Worm (Caenorhabditis elegans) whole organism, late embryonic: Measurements from ENCODE around the gene str-180.

ENCODE experiments used
- C08G9.2 ChIP-seq: sonication (generic microtip); optimal IDR thresholded peaks from 2 replicates; lab custom pipeline; 2016; ENCODE audit warnings: mild to moderate bottlenecking, missing genetic modification characterization, moderate library complexity, missing compliant biosample characterization
- C38D4.7 ChIP-seq: fragments of 200-800 bp; sonication (Bioruptor generic); optimal IDR thresholded peaks from 2 replicates; lab custom pipeline; 2018; ENCODE audit warnings: mild to moderate bottlenecking, missing genetic modification characterization, moderate library complexity, missing compliant biosample characterization
- K02D7.2 ChIP-seq: sonication (generic microtip); optimal IDR thresholded peaks from 2 replicates; lab custom pipeline; 2017; ENCODE audit warnings: mild to moderate bottlenecking, missing genetic modification characterization, missing compliant biosample characterization
- Y22D7AL.16 ChIP-seq: sonication (generic microtip); optimal IDR thresholded peaks from 2 replicates; lab custom pipeline; 2016; ENCODE audit warnings: missing genetic modification characterization, missing compliant biosample characterization
- ahr-1 ChIP-seq: sonication (generic microtip); optimal IDR thresholded peaks from 2 replicates; lab custom pipeline; 2016; ENCODE audit warnings: missing genetic modification characterization, missing compliant biosample characterization
- ceh-24 ChIP-seq: sonication (generic microtip); optimal IDR thresholded peaks from 2 replicates; lab custom pipeline; 2016; ENCODE audit warnings: mild to moderate bottlenecking, missing genetic modification characterization, missing compliant biosample characterization
- ceh-31 ChIP-seq: sonication (generic microtip); optimal IDR thresholded peaks from 2 replicates; lab custom pipeline; 2016; ENCODE audit warnings: missing genetic modification characterization, missing compliant biosample characterization
- ceh-9 ChIP-seq: sonication (generic microtip); optimal IDR thresholded peaks from 2 replicates; lab custom pipeline; 2016; ENCODE audit warnings: mild to moderate bottlenecking, missing genetic modification characterization, inconsistent platforms, missing compliant biosample characterization
- dmd-4 ChIP-seq: sonication (generic microtip); optimal IDR thresholded peaks from 2 replicates; lab custom pipeline; 2016; ENCODE audit warnings: borderline replicate concordance, missing genetic modification characterization, missing compliant biosample characterization
- dve-1 ChIP-seq: sonication (generic microtip); optimal IDR thresholded peaks from 2 replicates; lab custom pipeline; 2017; ENCODE audit warnings: antibody characterized with exemption, mild to moderate bottlenecking, missing genetic modification characterization, missing compliant biosample characterization
- elt-2 ChIP-seq: sonication (generic microtip); optimal IDR thresholded peaks from 2 replicates; lab custom pipeline; 2016; ENCODE audit warnings: missing genetic modification reagents, missing genetic modification characterization, missing compliant biosample characterization
- elt-4 ChIP-seq: sonication (generic microtip); optimal IDR thresholded peaks from 2 replicates; lab custom pipeline; 2016; ENCODE audit warnings: missing genetic modification characterization, missing compliant biosample characterization
- ets-4 ChIP-seq: sonication (generic microtip); optimal IDR thresholded peaks from 2 replicates; lab custom pipeline; 2016; ENCODE audit warnings: missing genetic modification characterization, missing compliant biosample characterization
- eyg-1 ChIP-seq: sonication (generic microtip); optimal IDR thresholded peaks from 2 replicates; lab custom pipeline; 2016; ENCODE audit warnings: missing genotype, missing genetic modification characterization, missing compliant biosample characterization
- fkh-6 ChIP-seq: sonication (generic microtip); optimal IDR thresholded peaks from 2 replicates; lab custom pipeline; 2016; ENCODE audit warnings: missing genetic modification characterization, missing compliant biosample characterization
- gmeb-2 ChIP-seq: sonication (generic microtip); optimal IDR thresholded peaks from 2 replicates; lab custom pipeline; 2016; ENCODE audit warnings: missing genetic modification characterization, inconsistent platforms, missing compliant biosample characterization
- hlh-13 ChIP-seq: fragments of 200-800 bp; sonication (Bioruptor generic); optimal IDR thresholded peaks from 2 replicates; lab custom pipeline; 2018; ENCODE audit warnings: mild to moderate bottlenecking, missing genetic modification characterization, missing compliant biosample characterization
- hlh-15 ChIP-seq: sonication (generic microtip); optimal IDR thresholded peaks from 2 replicates; lab custom pipeline; 2016; ENCODE audit warnings: missing genetic modification characterization, missing compliant biosample characterization
- hlh-8 ChIP-seq: sonication (generic microtip); optimal IDR thresholded peaks from 2 replicates; lab custom pipeline; 2016; ENCODE audit warnings: missing genotype, missing genetic modification characterization, missing compliant biosample characterization
- madf-2 ChIP-seq: sonication (generic microtip); optimal IDR thresholded peaks from 2 replicates; lab custom pipeline; 2017; ENCODE audit warnings: missing genetic modification characterization, missing compliant biosample characterization
- mec-3 ChIP-seq: sonication (generic microtip); optimal IDR thresholded peaks from 2 replicates; lab custom pipeline; 2016; ENCODE audit warnings: borderline replicate concordance, missing genetic modification characterization, missing compliant biosample characterization
- nhr-11 ChIP-seq: fragments of 150-350 bp; optimal IDR thresholded peaks from 2 replicates; lab custom pipeline; 2014; ENCODE audit warnings: missing biosample characterization, missing genetic modification characterization
- nhr-232 ChIP-seq: sonication (generic microtip); optimal IDR thresholded peaks from 2 replicates; lab custom pipeline; 2016; ENCODE audit warnings: missing genetic modification characterization, missing compliant biosample characterization
- npax-4 ChIP-seq: sonication (generic microtip); optimal IDR thresholded peaks from 2 replicates; lab custom pipeline; 2016; ENCODE audit warnings: missing genetic modification characterization, missing compliant biosample characterization
- pag-3 ChIP-seq: sonication (generic microtip); optimal IDR thresholded peaks from 2 replicates; lab custom pipeline; 2016; ENCODE audit warnings: missing compliant biosample characterization, missing genetic modification characterization, borderline replicate concordance
- pat-9 ChIP-seq: fragments of 200-800 bp; sonication (Bioruptor generic); optimal IDR thresholded peaks from 2 replicates; lab custom pipeline; 2018; ENCODE audit warnings: mild to moderate bottlenecking, missing genetic modification characterization, moderate library complexity, missing compliant biosample characterization
- pax-1 ChIP-seq: fragments of 150-350 bp; optimal IDR thresholded peaks from 2 replicates; lab custom pipeline; 2014; ENCODE audit warnings: missing biosample characterization, missing genetic modification characterization
- pha-2 ChIP-seq: sonication (generic microtip); optimal IDR thresholded peaks from 2 replicates; lab custom pipeline; 2017; ENCODE audit warnings: mild to moderate bottlenecking, missing genetic modification characterization, missing compliant biosample characterization
- pha-4 ChIP-seq: fragments of 150-350 bp; optimal IDR thresholded peaks from 2 replicates; lab custom pipeline; 2018; ENCODE audit warnings: missing biosample characterization, missing genetic modification reagents, missing genetic modification characterization
- rnt-1 ChIP-seq: sonication (generic microtip); optimal IDR thresholded peaks from 2 replicates; lab custom pipeline; 2016; ENCODE audit warnings: missing genetic modification characterization, missing compliant biosample characterization
- sox-2 ChIP-seq: fragments of 200-800 bp; sonication (Bioruptor generic); IDR thresholded peaks from 2 replicates; pipeline ENCODE4 v1.3.6; 2022; ENCODE audit warnings: missing genetic modification reagents, missing genetic modification characterization, missing compliant biosample characterization
- sox-4 ChIP-seq: sonication (generic microtip); optimal IDR thresholded peaks from 2 replicates; lab custom pipeline; 2017; ENCODE audit warnings: mild to moderate bottlenecking, missing genetic modification characterization, inconsistent platforms, missing compliant biosample characterization
- tbx-2 ChIP-seq: sonication (generic microtip); optimal IDR thresholded peaks from 2 replicates; lab custom pipeline; 2016; ENCODE audit warnings: missing genetic modification characterization, missing compliant biosample characterization
- ttx-3 ChIP-seq: sonication (generic microtip); optimal IDR thresholded peaks from 2 replicates; lab custom pipeline; 2016; ENCODE audit warnings: missing genetic modification reagents, missing genetic modification characterization, missing compliant biosample characterization
- unc-42 ChIP-seq: sonication (generic microtip); optimal IDR thresholded peaks from 2 replicates; lab custom pipeline; 2016; ENCODE audit warnings: missing genotype, missing genetic modification characterization, missing compliant biosample characterization
- unc-55 ChIP-seq: sonication (generic microtip); optimal IDR thresholded peaks from 2 replicates; lab custom pipeline; 2017; ENCODE audit warnings: missing biosample characterization, missing genetic modification reagents, missing genetic modification characterization
- zip-5 ChIP-seq: sonication (generic microtip); optimal IDR thresholded peaks from 2 replicates; lab custom pipeline; 2016; ENCODE audit warnings: missing genetic modification characterization, missing compliant biosample characterization

The str-180 gene

DNA sequence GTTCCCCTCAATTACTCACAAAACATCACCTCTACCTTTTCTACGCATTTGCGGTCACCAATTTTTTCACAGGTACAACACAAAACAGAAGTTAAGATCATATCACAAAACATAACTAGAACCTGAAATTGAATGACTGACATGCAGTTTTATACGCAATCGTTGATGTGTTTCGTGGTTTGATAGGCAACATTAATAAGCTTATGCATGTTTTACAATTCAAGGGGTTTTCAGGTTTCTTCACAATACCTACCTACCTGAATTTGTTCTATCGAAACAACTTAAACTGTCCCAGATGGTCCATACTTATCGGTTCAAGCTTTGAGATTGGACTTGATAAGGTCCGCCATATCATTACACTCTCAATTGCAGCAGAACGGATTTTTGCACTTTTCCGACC is 18.1 kb downstream of the str-180 start:
- no peak for TF ChIP-seq zip-5 (tag; lab: Kevin White, UChicago)
- no peak for TF ChIP-seq pha-2
- TF ChIP-seq hlh-13: no peak
- TF ChIP-seq ets-4 (tag; lab: Kevin White, UChicago): no peak
- no peak for TF ChIP-seq C38D4.7 (GFP tag; lab: Kevin White, UChicago)
- TF ChIP-seq K02D7.2: no peak
- TF ChIP-seq pat-9 (tag; lab: Kevin White, UChicago): no peak
- TF ChIP-seq ahr-1 (tag; lab: Kevin White, UChicago): no peak
- TF ChIP-seq pha-4 (tag; lab: Kevin White, UChicago): no peak
- TF ChIP-seq nhr-232 (tag; lab: Kevin White, UChicago): no peak
- no peak for TF ChIP-seq elt-2
- TF ChIP-seq unc-42 (tag; lab: Kevin White, UChicago): no peak

DNA sequence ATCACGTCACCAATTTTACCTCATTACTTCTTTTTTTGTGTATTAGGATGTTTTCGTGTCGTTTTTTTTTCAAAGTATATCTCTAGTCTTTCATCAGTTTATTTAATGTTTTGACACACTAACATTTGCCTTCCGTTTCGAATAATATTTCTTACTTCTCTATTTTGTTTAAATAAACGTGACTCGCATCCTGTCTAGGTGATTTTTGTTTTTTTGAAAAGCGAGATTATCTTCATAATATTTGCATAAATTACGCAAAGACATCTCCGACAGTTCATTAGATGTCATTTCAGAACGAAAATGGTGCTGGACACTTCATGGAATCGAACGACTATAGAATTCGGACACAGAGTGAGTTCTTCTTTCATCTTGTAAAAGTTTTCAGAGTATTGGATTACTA is 19.3 kb downstream of the str-180 start, which contains the start of gene T10H9.1:
Gene T10H9.1, plus strand, starts transcription at position 301 of the 400 bp plus-strand sequence.
- TF ChIP-seq tbx-2 (tag; lab: Kevin White, UChicago): no peak
- TF ChIP-seq ceh-31 (tag; lab: Kevin White, UChicago): no peak
- TF ChIP-seq ceh-9 (tag; lab: Kevin White, UChicago): no peak
- TF ChIP-seq gmeb-2 (tag; lab: Kevin White, UChicago): no peak
- TF ChIP-seq dmd-4: no peak
- no peak for TF ChIP-seq ahr-1 (tag; lab: Kevin White, UChicago)
- no peak for TF ChIP-seq C08G9.2 (tag; lab: Kevin White, UChicago)
- no peak for TF ChIP-seq rnt-1 (tag; lab: Kevin White, UChicago)
- no peak for TF ChIP-seq ttx-3
- TF ChIP-seq hlh-8: no peak
- TF ChIP-seq mec-3: no peak
- no peak for TF ChIP-seq fkh-6 (tag; lab: Kevin White, UChicago)
- TF ChIP-seq Y22D7AL.16 (tag; lab: Kevin White, UChicago): no peak
- TF ChIP-seq, all 69 proteins: peak for 0

DNA sequence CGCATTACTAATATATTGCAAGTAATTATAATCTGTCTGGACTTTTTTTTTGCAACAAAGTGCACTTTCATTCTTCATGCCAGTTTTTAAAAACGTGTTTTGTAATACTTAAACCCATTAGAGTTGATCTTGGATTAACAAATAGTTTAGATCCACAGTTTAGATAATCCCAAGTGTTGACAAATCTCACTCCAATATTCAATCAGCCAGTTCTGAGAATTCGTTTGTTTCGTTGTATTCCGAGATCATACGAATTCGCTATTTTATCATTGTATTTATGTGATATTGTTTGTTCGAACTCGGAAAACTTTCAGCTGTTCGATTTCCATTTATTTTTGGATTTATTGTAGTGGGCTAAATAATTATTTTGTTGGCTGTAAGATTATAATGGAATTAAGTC is 22.8 kb downstream of the str-180 start:
- TF ChIP-seq fkh-6 (tag; lab: Kevin White, UChicago): no peak
- TF ChIP-seq hlh-13: no peak
- no peak for TF ChIP-seq Y22D7AL.16 (tag; lab: Kevin White, UChicago)

ce11 chrV:6632925-6633324 is 35.7 kb downstream of the str-180 start, which contains the start of gene scd-2:
Gene scd-2 (plus strand): TSS chrV:6633225.
- TF ChIP-seq zip-5 (tag; lab: Kevin White, UChicago): no peak

DNA sequence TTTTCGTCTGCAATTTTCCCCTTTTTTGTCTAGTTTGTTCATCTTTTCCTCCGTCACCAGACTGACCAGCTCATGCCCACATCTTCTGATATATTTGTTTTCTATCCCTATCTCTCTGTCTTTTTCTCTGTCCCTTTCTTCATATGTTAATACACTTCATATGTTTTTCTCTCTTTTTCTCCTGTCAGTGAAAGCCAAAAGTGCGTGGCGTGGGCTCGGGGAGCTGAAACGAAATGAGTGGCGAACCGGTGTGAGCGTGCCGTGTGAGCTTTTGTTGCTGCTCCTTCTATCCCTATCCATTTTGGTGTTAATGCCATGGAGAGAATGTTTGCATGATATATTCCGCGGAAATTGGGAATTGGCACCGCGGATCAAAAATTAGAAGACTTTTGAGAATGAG is 36.8 kb downstream of the str-180 start:
- TF ChIP-seq eyg-1 (tag; lab: Kevin White, UChicago) (no peak), ttx-3 (no peak), madf-2 (no peak), nhr-11 (tag; lab: Kevin White, UChicago) (no peak), hlh-15 (no peak), gmeb-2 (tag; lab: Kevin White, UChicago) (no peak), dve-1 (tag; lab: Kevin White, UChicago) (no peak), elt-4 (tag; lab: Kevin White, UChicago) (no peak), npax-4 (tag; lab: Kevin White, UChicago) (no peak), pat-9 (tag; lab: Kevin White, UChicago) (no peak), sox-2 (no peak), mec-3 (no peak), unc-55 (GFP tag; lab: Kevin White, UChicago) (no peak), pag-3 (tag; lab: Kevin White, UChicago) (no peak), ceh-24 (no peak), tbx-2 (tag; lab: Kevin White, UChicago) (no peak), sox-4 (tag; lab: Kevin White, UChicago) (no peak), pax-1 (tag; lab: Kevin White, UChicago) (no peak)
- TF ChIP-seq, all 69 proteins: peak for 0
